Worm (Caenorhabditis elegans) whole organism, young adult: Measurements from ENCODE around the gene phf-5.

Experiments
- B0019.2 ChIP-seq: fragments of 200-800 bp; sonication (Bioruptor generic); conservative IDR thresholded peaks from 2 replicates; pipeline ENCODE4 v1.3.6; 2022; ENCODE audit warnings: missing genetic modification reagents, missing genetic modification characterization, missing compliant biosample characterization
- B0261.1 ChIP-seq: sonication (generic microtip); optimal IDR thresholded peaks from 2 replicates; lab custom pipeline; 2016; ENCODE audit warnings: mild to moderate bottlenecking, missing genetic modification characterization, moderate library complexity, missing compliant biosample characterization
- C17E4.6 ChIP-seq: fragments of 200-800 bp; sonication (Bioruptor generic); IDR thresholded peaks from 2 replicates; pipeline ENCODE4 v1.3.6; 2022; ENCODE audit warnings: missing genetic modification reagents, missing genetic modification characterization, missing compliant biosample characterization
- D2030.7 ChIP-seq: fragments of 200-800 bp; sonication (Bioruptor generic); IDR thresholded peaks from 2 replicates; pipeline ENCODE4 v1.3.6; 2022; ENCODE audit warnings: missing genetic modification reagents, missing genetic modification characterization, missing compliant biosample characterization
- F49E8.2 ChIP-seq: sonication (generic microtip); optimal IDR thresholded peaks from 3 replicates; lab custom pipeline; 2017; ENCODE audit warnings: missing genetic modification characterization, mild to moderate bottlenecking, missing compliant biosample characterization, antibody characterized with exemption, moderate library complexity; ENCODE audit not compliant: insufficient read depth
- F57C9.4 ChIP-seq: sonication (generic microtip); optimal IDR thresholded peaks from 2 replicates; lab custom pipeline; 2017; ENCODE audit warnings: mild to moderate bottlenecking, missing genetic modification characterization, missing compliant biosample characterization
- T26A5.8 ChIP-seq: sonication (generic microtip); optimal IDR thresholded peaks from 2 replicates; lab custom pipeline; 2016; ENCODE audit warnings: missing genetic modification characterization, missing compliant biosample characterization
- akir-1 ChIP-seq: fragments of 200-800 bp; sonication (Bioruptor generic); optimal IDR thresholded peaks from 2 replicates; lab custom pipeline; 2018; ENCODE audit warnings: mild to moderate bottlenecking, missing genetic modification characterization, moderate library complexity, missing compliant biosample characterization
- ama-1 ChIP-seq, 3 experiments: fragments of 150-350 bp in 1 of 3; sonication (generic microtip) in 2 of 3; optimal IDR thresholded peaks; 2 replicates each; lab custom pipeline; 2014 to 2018; ENCODE audit warnings: missing biosample characterization in 2 of 3, missing genetic modification characterization in 2 of 3, missing genetic modification reagents in 2 of 3
- aptf-2 ChIP-seq: fragments of 200-800 bp; sonication (Bioruptor generic); conservative IDR thresholded peaks from 2 replicates; pipeline ENCODE4 v1.3.6; 2022; ENCODE audit warnings: missing genetic modification reagents, missing genetic modification characterization, missing compliant biosample characterization
- ccch-3 ChIP-seq: fragments of 200-800 bp; sonication (Bioruptor generic); optimal IDR thresholded peaks from 2 replicates; lab custom pipeline; 2018; ENCODE audit warnings: mild to moderate bottlenecking, missing genetic modification characterization, missing compliant biosample characterization
- ceh-27 ChIP-seq: fragments of 200-800 bp; sonication (Bioruptor generic); optimal IDR thresholded peaks from 2 replicates; lab custom pipeline; 2018; ENCODE audit warnings: mild to moderate bottlenecking, missing genetic modification characterization, moderate library complexity, missing compliant biosample characterization
- die-1 ChIP-seq: sonication (generic microtip); optimal IDR thresholded peaks from 2 replicates; lab custom pipeline; 2016; ENCODE audit warnings: missing genotype, mild to moderate bottlenecking, missing genetic modification characterization, missing compliant biosample characterization
- dpff-1 ChIP-seq: sonication (generic microtip); optimal IDR thresholded peaks from 2 replicates; lab custom pipeline; 2017; ENCODE audit warnings: mild to moderate bottlenecking, missing genetic modification characterization, missing compliant biosample characterization
- dpl-1 ChIP-seq: fragments of 150-350 bp; optimal IDR thresholded peaks from 2 replicates; lab custom pipeline; 2014; ENCODE audit warnings: missing biosample characterization, missing genetic modification reagents, missing genetic modification characterization
- ekl-4 ChIP-seq: fragments of 200-800 bp; sonication (Bioruptor generic); IDR thresholded peaks from 2 replicates; pipeline ENCODE4 v1.3.6; 2022; ENCODE audit warnings: missing genetic modification reagents, missing genetic modification characterization, missing compliant biosample characterization
- fkh-3 ChIP-seq: sonication (generic microtip); optimal IDR thresholded peaks from 2 replicates; lab custom pipeline; 2016; ENCODE audit warnings: mild to moderate bottlenecking, missing genetic modification characterization, missing compliant biosample characterization
- him-1 ChIP-seq: sonication (generic microtip); optimal IDR thresholded peaks from 2 replicates; lab custom pipeline; 2016; ENCODE audit warnings: missing genotype, missing genetic modification reagents, missing genetic modification characterization, missing compliant biosample characterization
- hmg-1.2 ChIP-seq: fragments of 200-800 bp; sonication (Bioruptor generic); IDR thresholded peaks from 2 replicates; pipeline ENCODE4 v1.3.6; 2022; ENCODE audit warnings: missing genetic modification reagents, missing genetic modification characterization, missing compliant biosample characterization
- let-607 ChIP-seq, 2 experiments: fragments of 200-800 bp in 1 of 2; sonication (Bioruptor generic) in 1 of 2; sonication (generic microtip) in 1 of 2; optimal IDR thresholded peaks; 2 replicates each; lab custom pipeline; 2016 to 2018; ENCODE audit warnings: mild to moderate bottlenecking in 2 of 2, missing compliant biosample characterization in 2 of 2, missing genetic modification characterization in 2 of 2, moderate library complexity in 2 of 2, missing genotype in 1 of 2
- lin-26 ChIP-seq: fragments of 200-800 bp; sonication (Bioruptor generic); IDR thresholded peaks from 2 replicates; pipeline ENCODE4 v1.3.6; 2022; ENCODE audit warnings: missing genetic modification reagents, missing genetic modification characterization, missing compliant biosample characterization
- lin-54 ChIP-seq: fragments of 200-800 bp; sonication (Bioruptor generic); optimal IDR thresholded peaks from 2 replicates; lab custom pipeline; 2018; ENCODE audit warnings: mild to moderate bottlenecking, missing genetic modification characterization, missing compliant biosample characterization
- lsl-1 ChIP-seq: fragments of 200-800 bp; sonication (Bioruptor generic); optimal IDR thresholded peaks from 2 replicates; lab custom pipeline; 2018; ENCODE audit warnings: mild to moderate bottlenecking, missing genetic modification characterization, moderate library complexity, missing compliant biosample characterization
- madf-6 ChIP-seq: fragments of 200-800 bp; sonication (Bioruptor generic); IDR thresholded peaks from 2 replicates; pipeline ENCODE4 v1.3.6; 2022; ENCODE audit warnings: missing genetic modification reagents, missing genetic modification characterization, missing compliant biosample characterization
- mcd-1 ChIP-seq: fragments of 200-800 bp; sonication (Bioruptor generic); IDR thresholded peaks from 2 replicates; pipeline ENCODE4 v1.3.6; 2022; ENCODE audit warnings: missing genetic modification reagents, missing genetic modification characterization, missing compliant biosample characterization
- mes-4 ChIP-seq: sonication (generic microtip); optimal IDR thresholded peaks from 2 replicates; lab custom pipeline; 2016; ENCODE audit warnings: missing genotype, missing genetic modification characterization, missing compliant biosample characterization
- nhr-27 ChIP-seq: fragments of 200-800 bp; sonication (Bioruptor generic); optimal IDR thresholded peaks from 2 replicates; lab custom pipeline; 2018; ENCODE audit warnings: mild to moderate bottlenecking, missing genetic modification characterization, moderate library complexity, missing compliant biosample characterization
- nhr-80 ChIP-seq: sonication (generic microtip); optimal IDR thresholded peaks from 2 replicates; lab custom pipeline; 2016; ENCODE audit warnings: missing genetic modification characterization, missing compliant biosample characterization
- repo-1 ChIP-seq: sonication (generic microtip); optimal IDR thresholded peaks from 2 replicates; lab custom pipeline; 2017; ENCODE audit warnings: mild to moderate bottlenecking, missing genetic modification characterization, missing compliant biosample characterization
- rpc-1 ChIP-seq, 2 experiments: fragments of 150-350 bp in 1 of 2; sonication (generic microtip) in 1 of 2; optimal IDR thresholded peaks; 2 replicates each; lab custom pipeline; 2014 to 2018; ENCODE audit warnings: missing biosample characterization in 1 of 2, missing genetic modification characterization in 1 of 2, missing genetic modification reagents in 1 of 2, missing genotype in 1 of 2
- sdz-38 ChIP-seq: sonication (generic microtip); optimal IDR thresholded peaks from 2 replicates; lab custom pipeline; 2016; ENCODE audit warnings: missing genotype, missing genetic modification characterization, missing compliant biosample characterization
- snpc-1.1 ChIP-seq: sonication (generic microtip); optimal IDR thresholded peaks from 2 replicates; lab custom pipeline; 2017; ENCODE audit warnings: missing genetic modification characterization, mild to moderate bottlenecking, missing compliant biosample characterization, antibody characterized with exemption, moderate library complexity, missing genotype, missing genetic modification reagents; ENCODE audit not compliant: insufficient read depth
- sptf-2 ChIP-seq: fragments of 200-800 bp; sonication (Bioruptor generic); optimal IDR thresholded peaks from 2 replicates; lab custom pipeline; 2018; ENCODE audit warnings: mild to moderate bottlenecking, missing genetic modification characterization, missing compliant biosample characterization
- tbp1 ChIP-seq: fragments of 200-800 bp; sonication (Bioruptor generic); optimal IDR thresholded peaks from 2 replicates; lab custom pipeline; 2018; ENCODE audit warnings: mild to moderate bottlenecking, missing genetic modification characterization, missing compliant biosample characterization
- ztf-26 ChIP-seq: sonication (generic microtip); optimal IDR thresholded peaks from 2 replicates; lab custom pipeline; 2017; ENCODE audit warnings: missing genetic modification characterization, missing compliant biosample characterization

Gene phf-5

DNA sequence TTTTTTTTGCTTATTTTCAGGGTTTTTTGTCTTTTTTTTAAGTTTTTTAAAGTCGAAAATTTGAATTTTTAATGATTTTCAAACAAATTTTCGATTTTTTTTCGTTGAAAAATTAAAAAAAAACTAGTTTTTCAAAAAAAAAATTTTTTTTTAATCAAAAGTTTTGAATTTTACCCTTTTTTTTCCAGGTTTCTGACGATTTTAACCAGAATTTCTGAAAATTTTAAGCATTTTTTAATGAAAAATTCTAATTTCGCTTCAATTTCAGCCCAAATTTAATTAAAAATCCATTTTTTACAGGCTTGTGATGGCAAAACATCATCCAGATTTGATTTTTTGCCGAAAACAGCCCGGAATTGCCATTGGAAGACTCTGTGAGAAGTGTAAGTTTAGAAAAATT is at the start of gene phf-5:
phf-5 (plus strand) TSS at position 301 of the 400 bp plus-strand sequence.
- TF ChIP-seq F49E8.2 (tag; lab: Kevin White, UChicago): no peak
- no peak for TF ChIP-seq akir-1 (GFP tag; lab: Kevin White, UChicago)
- no peak for TF ChIP-seq ekl-4
- no peak for TF ChIP-seq madf-6 (GFP tag; lab: Robert Waterston, UW)
- TF ChIP-seq repo-1 (tag; lab: Kevin White, UChicago): no peak
- TF ChIP-seq ama-1 (optimal IDR thresholded peaks at IDR 0.05; lab: Kevin White, UChicago): no peak
- TF ChIP-seq ama-1 (GFP tag; optimal IDR thresholded peaks at IDR 0.05; lab: Kevin White, UChicago): no peak
- TF ChIP-seq rpc-1 (optimal IDR thresholded peaks at IDR 0.05; lab: Kevin White, UChicago): no peak
- TF ChIP-seq rpc-1 (tag; optimal IDR thresholded peaks at IDR 0.05; lab: Kevin White, UChicago): no peak
- no peak for TF ChIP-seq aptf-2
- no peak for TF ChIP-seq dpff-1 (tag; lab: Kevin White, UChicago)
- no peak for TF ChIP-seq ztf-26 (tag; lab: Kevin White, UChicago)
- no peak for TF ChIP-seq him-1 (tag; lab: Kevin White, UChicago)
- no peak for TF ChIP-seq nhr-27
- TF ChIP-seq sptf-2 (GFP tag; lab: Kevin White, UChicago): no peak
- TF ChIP-seq fkh-3 (tag; lab: Kevin White, UChicago): no peak
- no peak for TF ChIP-seq lsl-1

DNA sequence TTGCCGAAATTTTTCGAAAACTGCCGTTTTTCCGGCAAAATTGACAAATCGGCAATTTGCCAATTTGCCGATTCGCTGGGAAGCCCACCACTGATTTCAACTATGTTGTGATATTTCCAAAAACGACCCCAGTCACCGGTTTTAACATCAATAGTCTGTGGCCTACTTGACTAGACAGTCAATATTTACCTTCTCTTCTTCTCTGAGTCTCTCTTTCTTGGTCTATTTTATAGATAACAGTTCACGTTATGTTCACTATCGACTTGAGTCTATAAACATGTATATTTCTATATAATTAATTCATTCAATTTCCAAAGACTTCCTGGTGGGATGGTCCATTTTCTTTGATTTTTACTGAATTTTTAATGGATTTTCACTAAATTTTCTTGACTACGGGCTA is 48.6 kb upstream of the phf-5 start:
- TF ChIP-seq B0019.2 (GFP tag; lab: Robert Waterston, UW) (no peak), nhr-80 (tag; lab: Kevin White, UChicago) (peak; percentile 30)

DNA sequence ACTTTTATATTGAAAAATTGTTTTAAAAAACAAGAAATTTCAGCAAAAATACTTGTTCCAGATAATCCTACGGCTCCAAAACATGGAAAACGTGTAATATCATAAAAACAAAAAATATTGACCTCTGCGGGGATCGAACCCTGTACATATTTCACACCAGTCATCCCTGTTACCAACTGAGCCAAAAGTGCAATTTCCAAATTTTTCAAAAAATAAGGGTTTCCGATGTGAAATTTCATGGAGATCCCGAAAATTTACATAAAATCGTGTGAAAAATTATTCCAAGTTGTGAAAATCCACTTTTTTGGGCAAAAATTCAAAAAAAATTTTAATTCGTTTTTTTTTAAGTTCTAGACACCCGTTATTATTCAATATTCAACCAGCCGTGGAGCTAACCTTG is 39.2 kb upstream of the phf-5 start:
- TF ChIP-seq C17E4.6 (GFP tag; lab: Robert Waterston, UW) (no peak), dpl-1 (GFP tag; lab: Kevin White, UChicago) (no peak), tbp1 (GFP tag; lab: Kevin White, UChicago) (peak; percentile 85), D2030.7 (GFP tag; lab: Robert Waterston, UW) (peak; percentile 25; the same call in 1 of the 2 replicates), F57C9.4 (tag; lab: Kevin White, UChicago) (no peak), let-607 (tag; optimal IDR thresholded peaks at IDR 0.05; lab: Kevin White, UChicago) (no peak), lin-26 (0 out of 2 replicates have a peak, but pooled peaks have one; percentile 41), ccch-3 (no peak), F49E8.2 (tag; lab: Kevin White, UChicago) (no peak), him-1 (tag; lab: Kevin White, UChicago) (no peak), snpc-1.1 (tag; lab: Kevin White, UChicago) (no peak), lsl-1 (no peak), sdz-38 (tag; lab: Kevin White, UChicago) (no peak), B0261.1 (tag; lab: Kevin White, UChicago) (peak; percentile 43), die-1 (peak; percentile 47), ceh-27 (GFP tag; lab: Kevin White, UChicago) (no peak), T26A5.8 (tag; lab: Kevin White, UChicago) (no peak), rpc-1 (optimal IDR thresholded peaks at IDR 0.05; lab: Kevin White, UChicago) (peak; percentile 32), rpc-1 (tag; optimal IDR thresholded peaks at IDR 0.05; lab: Kevin White, UChicago) (peak; percentile 73)

DNA sequence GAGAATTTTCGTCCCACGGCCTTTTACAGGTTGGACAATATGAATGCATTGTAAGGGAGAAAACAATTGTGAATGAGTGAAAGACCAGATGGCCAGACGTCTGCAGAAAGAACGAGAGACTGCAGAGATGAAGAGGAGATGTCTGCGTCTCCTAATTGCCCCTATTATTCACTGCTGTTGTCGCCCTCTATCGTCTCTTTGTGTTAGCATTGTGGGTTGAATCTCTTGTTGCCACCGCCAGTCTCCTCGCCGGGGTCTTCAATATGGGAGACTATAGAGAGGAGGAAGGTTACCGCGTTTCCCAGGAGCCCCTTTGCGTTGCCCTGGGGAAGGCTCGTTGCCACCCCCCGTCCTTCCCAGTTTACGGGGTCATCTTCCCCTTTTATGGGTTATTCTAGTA is 38.5 kb upstream of the phf-5 start, which contains the start of gene Y54F10BM.9:
Y54F10BM.9 (minus strand) TSS at position 61 of the 400 bp plus-strand sequence.
- TF ChIP-seq repo-1 (tag; lab: Kevin White, UChicago) (no peak), ceh-27 (GFP tag; lab: Kevin White, UChicago) (peak; percentile 8), mes-4 (tag; lab: Kevin White, UChicago) (no peak), lin-54 (no peak), hmg-1.2 (GFP tag; lab: Robert Waterston, UW) (peak; percentile 74; the same call in 1 of the 2 replicates), madf-6 (GFP tag; lab: Robert Waterston, UW) (peak; percentile 10; the same call in 1 of the 2 replicates), aptf-2 (peak; percentile 89), mcd-1 (peak; percentile 18; the same call in 1 of the 2 replicates), lin-26 (peak; percentile 58; the same call in 1 of the 2 replicates)
